Worm (Caenorhabditis elegans) whole organism, mixed stage, embryonic: Measurements from ENCODE around the gene bus-5.

Experiments
- M03D4.4 ChIP-seq: sonication (generic microtip); optimal IDR thresholded peaks from 2 replicates; lab custom pipeline; 2017; ENCODE audit warnings: mild to moderate bottlenecking, missing genetic modification characterization, missing compliant biosample characterization
- blmp-1 ChIP-seq: fragments of 150-350 bp; optimal IDR thresholded peaks from 2 replicates; lab custom pipeline; 2014; ENCODE audit warnings: missing biosample characterization, missing genetic modification characterization
- ceh-39 ChIP-seq: fragments of 150-350 bp; optimal IDR thresholded peaks from 2 replicates; lab custom pipeline; 2014; ENCODE audit warnings: missing biosample characterization, missing genetic modification characterization
- ceh-83 ChIP-seq: fragments of 200-800 bp; sonication (Bioruptor generic); optimal IDR thresholded peaks from 2 replicates; lab custom pipeline; 2018; ENCODE audit warnings: mild to moderate bottlenecking, missing genetic modification characterization, missing compliant biosample characterization
- ces-1 ChIP-seq: fragments of 150-350 bp; optimal IDR thresholded peaks from 2 replicates; lab custom pipeline; 2014; ENCODE audit warnings: missing biosample characterization, missing genetic modification reagents, missing genetic modification characterization
- cnd-1 ChIP-seq: fragments of 200-800 bp; sonication (Bioruptor generic); optimal IDR thresholded peaks from 2 replicates; lab custom pipeline; 2018; ENCODE audit warnings: mild to moderate bottlenecking, missing genetic modification characterization, missing compliant biosample characterization
- elt-1 ChIP-seq: sonication (generic microtip); optimal IDR thresholded peaks from 2 replicates; lab custom pipeline; 2017; ENCODE audit warnings: missing genetic modification characterization, mild to moderate bottlenecking, missing compliant biosample characterization, antibody characterized with exemption, moderate library complexity, borderline replicate concordance; ENCODE audit not compliant: insufficient read depth
- elt-3 ChIP-seq: fragments of 150-350 bp; optimal IDR thresholded peaks from 2 replicates; lab custom pipeline; 2014; ENCODE audit warnings: missing biosample characterization, missing genetic modification characterization
- flh-1 ChIP-seq: fragments of 200-800 bp; sonication (Bioruptor generic); optimal IDR thresholded peaks from 2 replicates; lab custom pipeline; 2018; ENCODE audit warnings: mild to moderate bottlenecking, missing genetic modification characterization, moderate library complexity, missing compliant biosample characterization
- ham-2 ChIP-seq: fragments of 200-800 bp; sonication (Bioruptor generic); optimal IDR thresholded peaks from 2 replicates; lab custom pipeline; 2018; ENCODE audit warnings: mild to moderate bottlenecking, missing genetic modification characterization, missing compliant biosample characterization
- hlh-1 ChIP-seq: fragments of 150-350 bp; optimal IDR thresholded peaks from 2 replicates; lab custom pipeline; 2014; ENCODE audit warnings: missing biosample characterization, missing genetic modification reagents, missing genetic modification characterization
- lin-13 ChIP-seq: fragments of 150-350 bp; optimal IDR thresholded peaks from 2 replicates; lab custom pipeline; 2014; ENCODE audit warnings: missing biosample characterization, missing genetic modification characterization
- lin-32 ChIP-seq: fragments of 200-800 bp; sonication (Bioruptor generic); optimal IDR thresholded peaks from 2 replicates; lab custom pipeline; 2018; ENCODE audit warnings: mild to moderate bottlenecking, missing genetic modification characterization, missing compliant biosample characterization
- lsy-2 ChIP-seq: fragments of 150-350 bp; optimal IDR thresholded peaks from 2 replicates; lab custom pipeline; 2014; ENCODE audit warnings: missing biosample characterization, missing genetic modification characterization
- mab-5 ChIP-seq: fragments of 150-350 bp; optimal IDR thresholded peaks from 2 replicates; lab custom pipeline; 2014; ENCODE audit warnings: missing biosample characterization, missing genetic modification characterization
- mep-1 ChIP-seq: fragments of 150-350 bp; optimal IDR thresholded peaks from 2 replicates; lab custom pipeline; 2017; ENCODE audit warnings: missing biosample characterization, missing genetic modification reagents, missing genetic modification characterization, inconsistent platforms
- mls-2 ChIP-seq: sonication (generic microtip); optimal IDR thresholded peaks from 2 replicates; lab custom pipeline; 2016; ENCODE audit warnings: mild to moderate bottlenecking, missing genetic modification characterization, moderate library complexity, missing compliant biosample characterization
- nhr-12 ChIP-seq: fragments of 150-350 bp; optimal IDR thresholded peaks from 2 replicates; lab custom pipeline; 2014; ENCODE audit warnings: missing biosample characterization, missing genetic modification characterization
- nhr-2 ChIP-seq: fragments of 150-350 bp; optimal IDR thresholded peaks from 2 replicates; lab custom pipeline; 2014; ENCODE audit warnings: missing biosample characterization, missing genetic modification characterization
- nhr-237 ChIP-seq: fragments of 150-350 bp; optimal IDR thresholded peaks from 2 replicates; lab custom pipeline; 2014; ENCODE audit warnings: missing biosample characterization, missing genetic modification characterization
- nhr-28 ChIP-seq: fragments of 150-350 bp; optimal IDR thresholded peaks from 2 replicates; lab custom pipeline; 2014; ENCODE audit warnings: missing biosample characterization, missing genetic modification characterization
- nhr-76 ChIP-seq: sonication (generic microtip); optimal IDR thresholded peaks from 2 replicates; lab custom pipeline; 2017; ENCODE audit warnings: missing biosample characterization, missing genetic modification characterization
- pha-4 ChIP-seq: fragments of 150-350 bp; optimal IDR thresholded peaks from 2 replicates; lab custom pipeline; 2018; ENCODE audit warnings: missing biosample characterization, missing genetic modification reagents, missing genetic modification characterization
- sem-2 ChIP-seq: fragments of 200-800 bp; sonication (Bioruptor generic); optimal IDR thresholded peaks from 2 replicates; lab custom pipeline; 2018; ENCODE audit warnings: mild to moderate bottlenecking, missing genetic modification characterization, missing compliant biosample characterization
- sptf-1 ChIP-seq: sonication (generic microtip); optimal IDR thresholded peaks from 2 replicates; lab custom pipeline; 2017; ENCODE audit warnings: mild to moderate bottlenecking, missing genetic modification characterization, moderate library complexity, missing compliant biosample characterization
- unc-120 ChIP-seq: sonication (generic microtip); optimal IDR thresholded peaks from 2 replicates; lab custom pipeline; 2017; ENCODE audit warnings: missing genetic modification characterization, missing compliant biosample characterization; ENCODE audit not compliant: poor library complexity, severe bottlenecking
- unc-39 ChIP-seq: fragments of 150-350 bp; optimal IDR thresholded peaks from 2 replicates; lab custom pipeline; 2014; ENCODE audit warnings: missing biosample characterization, missing genetic modification characterization
- unc-62 ChIP-seq: fragments of 150-350 bp; optimal IDR thresholded peaks from 2 replicates; lab custom pipeline; 2014; ENCODE audit warnings: missing biosample characterization, missing genetic modification reagents, missing genetic modification characterization
- zip-8 ChIP-seq: fragments of 150-350 bp; optimal IDR thresholded peaks from 2 replicates; lab custom pipeline; 2014; ENCODE audit warnings: missing biosample characterization, missing genetic modification characterization
- ztf-11 ChIP-seq: fragments of 150-350 bp; optimal IDR thresholded peaks from 2 replicates; lab custom pipeline; 2014; ENCODE audit warnings: missing biosample characterization, missing genetic modification characterization

Gene bus-5

ce11 chrX:2144236-2144635, 31.3 kb upstream of the bus-5 start:
- TF ChIP-seq unc-120 (no peak), unc-39 (tag; lab: Kevin White, UChicago) (no peak), lin-13 (tag; lab: Kevin White, UChicago) (no peak), nhr-2 (tag; lab: Kevin White, UChicago) (no peak), ztf-11 (tag; lab: Kevin White, UChicago) (no peak)

DNA sequence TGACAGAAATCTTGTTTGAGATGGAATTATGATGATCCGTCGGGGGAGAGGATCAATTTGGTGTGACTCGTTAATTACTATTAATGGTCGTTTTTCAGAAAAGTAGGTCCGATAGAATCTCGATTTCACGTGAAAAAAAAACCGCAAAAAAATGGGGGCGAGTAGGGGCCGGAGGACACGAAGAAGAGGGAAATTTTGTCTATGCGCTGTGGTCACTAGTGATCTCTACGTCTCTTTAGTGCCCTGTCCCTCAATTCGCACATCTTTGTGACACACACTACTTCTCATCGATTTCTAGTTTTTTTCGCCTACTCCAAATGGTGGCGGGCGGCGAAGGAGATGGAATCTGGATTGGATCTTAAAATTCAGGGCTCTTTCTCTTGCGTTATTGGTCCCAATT, 27.7 kb upstream of the bus-5 start:
- TF ChIP-seq ces-1 (GFP tag; lab: Kevin White, UChicago) = peak; percentile 44
- TF ChIP-seq mab-5 (tag; lab: Kevin White, UChicago) = no peak
- no peak for TF ChIP-seq lin-13 (tag; lab: Kevin White, UChicago)
- no peak for TF ChIP-seq nhr-237 (tag; lab: Kevin White, UChicago)
- TF ChIP-seq blmp-1 (tag; lab: Kevin White, UChicago) = no peak
- TF ChIP-seq zip-8 (tag; lab: Kevin White, UChicago) = no peak
- TF ChIP-seq, all 35 proteins: peak for 1

- TF ChIP-seq hlh-1 (peak; percentile 53), elt-3 (tag; lab: Kevin White, UChicago) (no peak)
Measured at ce11 chrX:2138923-2139322, 26.0 kb upstream of the bus-5 start.

ce11 chrX:2136937-2137336, 24.0 kb upstream of the bus-5 start:
- TF ChIP-seq ces-1 (GFP tag; lab: Kevin White, UChicago) = peak; percentile 62
- no peak for TF ChIP-seq zip-8 (tag; lab: Kevin White, UChicago)
- TF ChIP-seq unc-62 (GFP tag; lab: Kevin White, UChicago) = no peak

DNA sequence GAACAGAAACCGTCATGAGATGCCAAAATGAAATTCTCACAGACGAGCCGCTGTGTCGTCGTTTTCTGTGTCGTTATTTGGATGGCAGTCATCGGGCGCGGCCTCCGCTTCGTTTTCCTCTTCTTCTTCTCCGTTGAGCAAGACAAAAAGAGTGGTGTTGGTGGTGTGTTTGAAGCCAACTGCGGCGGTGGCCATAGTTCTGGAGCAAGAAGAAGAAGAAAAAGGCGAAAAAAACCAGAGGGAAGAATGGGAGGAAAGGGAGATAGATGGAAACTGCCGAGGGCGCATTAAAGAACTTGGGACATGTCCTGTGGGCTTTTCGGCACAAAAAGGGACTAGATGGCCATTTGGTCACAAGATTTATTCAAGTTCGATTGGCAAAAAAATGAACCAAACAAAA, 18.7 kb upstream of the bus-5 start, which contains the start of gene F53B1.9:
Gene F53B1.9, minus strand, starts transcription at position 195 of the 400 bp plus-strand sequence.
- TF ChIP-seq ham-2 (GFP tag; lab: Kevin White, UChicago) (no peak), mls-2 (tag; lab: Kevin White, UChicago) (no peak), lin-32 (no peak), ces-1 (GFP tag; lab: Kevin White, UChicago) (peak; percentile 2)

DNA sequence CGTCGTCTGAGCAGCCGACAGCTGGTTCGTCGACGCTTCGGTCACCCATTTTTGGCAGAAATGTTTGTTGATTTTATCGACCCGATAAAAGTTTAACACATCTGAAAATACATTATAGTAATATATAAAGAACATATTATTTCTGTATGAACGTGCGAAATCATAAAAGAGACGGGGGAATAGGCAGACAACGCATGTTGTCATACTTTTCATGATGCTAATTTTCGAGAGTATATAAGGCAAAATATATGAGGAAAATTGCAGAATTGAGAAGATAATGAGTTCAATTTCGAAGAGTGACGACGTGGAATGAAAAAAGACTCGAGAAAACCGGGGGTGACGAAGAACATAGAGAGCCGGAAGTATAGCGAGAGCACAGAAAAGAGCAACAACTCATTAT, 17.2 kb upstream of the bus-5 start, which contains the start of gene F53B1.8:
Gene F53B1.8, minus strand, starts transcription at position 101 of the 400 bp plus-strand sequence.
- TF ChIP-seq nhr-237 (tag; lab: Kevin White, UChicago) (no peak), ztf-11 (tag; lab: Kevin White, UChicago) (no peak), lin-32 (no peak), ces-1 (GFP tag; lab: Kevin White, UChicago) (no peak), lin-13 (tag; lab: Kevin White, UChicago) (no peak), ceh-39 (tag; lab: Kevin White, UChicago) (no peak), ceh-83 (no peak), sem-2 (GFP tag; lab: Kevin White, UChicago) (no peak), nhr-12 (tag; lab: Kevin White, UChicago) (no peak), flh-1 (GFP tag; lab: Kevin White, UChicago) (no peak), pha-4 (tag; lab: Kevin White, UChicago) (no peak), cnd-1 (no peak), M03D4.4 (no peak), unc-120 (no peak), nhr-2 (tag; lab: Kevin White, UChicago) (no peak), sptf-1 (tag; lab: Kevin White, UChicago) (no peak), nhr-28 (tag; lab: Kevin White, UChicago) (no peak), mep-1 (tag; lab: Kevin White, UChicago) (no peak), blmp-1 (tag; lab: Kevin White, UChicago) (no peak)

DNA sequence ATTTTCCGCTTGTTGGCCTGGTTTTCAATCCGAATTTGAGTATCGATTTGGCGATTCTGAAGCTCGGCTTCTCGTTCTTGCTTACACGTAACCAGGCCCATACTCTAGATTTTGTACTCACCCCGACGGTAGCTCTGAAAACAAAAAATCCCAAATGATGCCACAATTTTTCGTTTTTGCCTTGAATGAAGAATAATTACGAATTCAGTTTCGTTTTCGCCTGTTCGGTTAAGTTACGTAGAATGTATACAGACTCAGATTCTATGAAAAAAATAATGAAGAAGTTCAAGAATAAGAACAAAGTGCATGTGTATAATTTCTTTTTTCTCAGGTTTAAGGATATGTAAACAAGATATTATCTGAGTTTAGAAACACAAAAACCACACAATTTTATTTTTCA, 8.1 kb upstream of the bus-5 start, which contains the start of gene gpa-5:
Gene gpa-5, minus strand, starts transcription at position 101 of the 400 bp plus-strand sequence.
- no peak for TF ChIP-seq cnd-1
- TF ChIP-seq elt-1 (tag; lab: Kevin White, UChicago) = no peak
- TF ChIP-seq M03D4.4 = no peak
- TF ChIP-seq elt-3 (tag; lab: Kevin White, UChicago) = no peak
- TF ChIP-seq nhr-76 (tag; lab: Kevin White, UChicago) = no peak
- no peak for TF ChIP-seq nhr-28 (tag; lab: Kevin White, UChicago)
- TF ChIP-seq lsy-2 (tag; lab: Kevin White, UChicago) = no peak
- TF ChIP-seq sem-2 (GFP tag; lab: Kevin White, UChicago) = no peak
